Worm (Caenorhabditis elegans) whole organism, young adult: ENCODE data around the gene cat-1.
A peak's percentile ranks its signal among the peaks of the same experiment; 100 is the strongest.

ENCODE experiments used
- B0035.1 ChIP-seq: sonication (generic microtip); optimal IDR thresholded peaks from 2 replicates; lab custom pipeline; 2016; ENCODE audit warnings: missing genetic modification characterization, mild to moderate bottlenecking, missing compliant biosample characterization, missing genotype, missing genetic modification reagents
- B0336.3 ChIP-seq: fragments of 200-800 bp; sonication (Bioruptor generic); IDR thresholded peaks from 2 replicates; pipeline ENCODE4 v1.3.6; 2022; ENCODE audit warnings: missing genetic modification characterization, missing compliant biosample characterization
- C17E4.6 ChIP-seq: fragments of 200-800 bp; sonication (Bioruptor generic); IDR thresholded peaks from 2 replicates; pipeline ENCODE4 v1.3.6; 2022; ENCODE audit warnings: missing genetic modification reagents, missing genetic modification characterization, missing compliant biosample characterization
- D2030.7 ChIP-seq: fragments of 200-800 bp; sonication (Bioruptor generic); IDR thresholded peaks from 2 replicates; pipeline ENCODE4 v1.3.6; 2022; ENCODE audit warnings: missing genetic modification reagents, missing genetic modification characterization, missing compliant biosample characterization
- F22D6.2 ChIP-seq: sonication (generic microtip); optimal IDR thresholded peaks from 2 replicates; lab custom pipeline; 2016; ENCODE audit warnings: mild to moderate bottlenecking, missing genetic modification characterization, missing compliant biosample characterization
- F23B12.7 ChIP-seq: sonication (generic microtip); optimal IDR thresholded peaks from 2 replicates; lab custom pipeline; 2017; ENCODE audit warnings: missing genetic modification characterization, mild to moderate bottlenecking, missing compliant biosample characterization, antibody characterized with exemption, moderate library complexity; ENCODE audit not compliant: insufficient read depth
- F39B2.1 ChIP-seq: fragments of 200-800 bp; sonication (Bioruptor generic); IDR thresholded peaks from 2 replicates; pipeline ENCODE4 v1.3.6; 2022; ENCODE audit warnings: missing genetic modification reagents, missing genetic modification characterization, missing compliant biosample characterization
- F49E8.2 ChIP-seq: sonication (generic microtip); optimal IDR thresholded peaks from 3 replicates; lab custom pipeline; 2017; ENCODE audit warnings: missing genetic modification characterization, mild to moderate bottlenecking, missing compliant biosample characterization, antibody characterized with exemption, moderate library complexity; ENCODE audit not compliant: insufficient read depth
- F52B5.7 ChIP-seq: sonication (generic microtip); optimal IDR thresholded peaks from 2 replicates; lab custom pipeline; 2016; ENCODE audit warnings: mild to moderate bottlenecking, missing genetic modification characterization, missing compliant biosample characterization
- F55B11.4 ChIP-seq: sonication (generic microtip); optimal IDR thresholded peaks from 2 replicates; lab custom pipeline; 2016; ENCODE audit warnings: missing compliant biosample characterization, missing genetic modification characterization, borderline replicate concordance; ENCODE audit not compliant: insufficient read depth
- Y56A3A.18 ChIP-seq: fragments of 200-800 bp; sonication (Bioruptor generic); IDR thresholded peaks from 2 replicates; pipeline ENCODE4 v1.3.6; 2022; ENCODE audit warnings: missing genetic modification reagents, missing genetic modification characterization, missing compliant biosample characterization
- Y79H2A.3 ChIP-seq: fragments of 200-800 bp; sonication (Bioruptor generic); conservative IDR thresholded peaks from 2 replicates; pipeline ENCODE4 v1.3.6; 2022; ENCODE audit warnings: missing genetic modification reagents, missing genetic modification characterization, missing compliant biosample characterization
- Y95B8A.8 ChIP-seq: fragments of 200-800 bp; sonication (Bioruptor generic); IDR thresholded peaks from 2 replicates; pipeline ENCODE4 v1.3.6; 2022; ENCODE audit warnings: missing genetic modification reagents, missing genetic modification characterization, missing compliant biosample characterization
- akir-1 ChIP-seq: fragments of 200-800 bp; sonication (Bioruptor generic); optimal IDR thresholded peaks from 2 replicates; lab custom pipeline; 2018; ENCODE audit warnings: mild to moderate bottlenecking, missing genetic modification characterization, moderate library complexity, missing compliant biosample characterization
- atf-7 ChIP-seq: sonication (generic microtip); optimal IDR thresholded peaks from 2 replicates; lab custom pipeline; 2017; ENCODE audit warnings: mild to moderate bottlenecking, missing genetic modification characterization, missing compliant biosample characterization
- attf-3 ChIP-seq: fragments of 200-800 bp; sonication (Bioruptor generic); conservative IDR thresholded peaks from 2 replicates; pipeline ENCODE4 v1.3.6; 2022; ENCODE audit warnings: missing genetic modification reagents, missing genetic modification characterization, missing compliant biosample characterization
- attf-5 ChIP-seq: fragments of 200-800 bp; sonication (Bioruptor generic); optimal IDR thresholded peaks from 2 replicates; lab custom pipeline; 2018; ENCODE audit warnings: mild to moderate bottlenecking, missing genetic modification characterization, missing compliant biosample characterization
- bed-2 ChIP-seq: fragments of 200-800 bp; sonication (Bioruptor generic); IDR thresholded peaks from 2 replicates; pipeline ENCODE4 v1.3.6; 2022; ENCODE audit warnings: missing genetic modification reagents, missing genetic modification characterization, missing compliant biosample characterization
- cebp-1 ChIP-seq, 2 experiments: fragments of 200-800 bp in 1 of 2; sonication (Bioruptor generic) in 1 of 2; sonication (generic microtip) in 1 of 2; IDR thresholded peaks in 1 of 2; optimal IDR thresholded peaks in 1 of 2; 2 replicates each; pipeline versions ENCODE4 v1.3.6 to Lab custom; 2017 to 2022; ENCODE audit warnings: missing compliant biosample characterization in 2 of 2, missing genetic modification characterization in 2 of 2, mild to moderate bottlenecking in 1 of 2, missing genetic modification reagents in 1 of 2, moderate library complexity in 1 of 2
- die-1 ChIP-seq: sonication (generic microtip); optimal IDR thresholded peaks from 2 replicates; lab custom pipeline; 2016; ENCODE audit warnings: missing genotype, mild to moderate bottlenecking, missing genetic modification characterization, missing compliant biosample characterization
- dpff-1 ChIP-seq: sonication (generic microtip); optimal IDR thresholded peaks from 2 replicates; lab custom pipeline; 2017; ENCODE audit warnings: mild to moderate bottlenecking, missing genetic modification characterization, missing compliant biosample characterization
- egrh-3 ChIP-seq: fragments of 200-800 bp; sonication (Bioruptor generic); IDR thresholded peaks from 2 replicates; pipeline ENCODE4 v1.3.6; 2022; ENCODE audit warnings: missing genetic modification reagents, missing genetic modification characterization, missing compliant biosample characterization
- ets-4 ChIP-seq: fragments of 200-800 bp; sonication (Bioruptor generic); optimal IDR thresholded peaks from 2 replicates; lab custom pipeline; 2018; ENCODE audit warnings: mild to moderate bottlenecking, missing genetic modification characterization, missing compliant biosample characterization
- fkh-3 ChIP-seq: sonication (generic microtip); optimal IDR thresholded peaks from 2 replicates; lab custom pipeline; 2016; ENCODE audit warnings: mild to moderate bottlenecking, missing genetic modification characterization, missing compliant biosample characterization
- gei-17 ChIP-seq: fragments of 200-800 bp; sonication (Bioruptor generic); optimal IDR thresholded peaks from 2 replicates; lab custom pipeline; 2018; ENCODE audit warnings: mild to moderate bottlenecking, missing genetic modification characterization, missing compliant biosample characterization
- him-1 ChIP-seq: sonication (generic microtip); optimal IDR thresholded peaks from 2 replicates; lab custom pipeline; 2016; ENCODE audit warnings: missing genotype, missing genetic modification reagents, missing genetic modification characterization, missing compliant biosample characterization
- hlh-26 ChIP-seq: fragments of 200-800 bp; sonication (Bioruptor generic); conservative IDR thresholded peaks from 2 replicates; pipeline ENCODE4 v1.3.6; 2022; ENCODE audit warnings: missing genetic modification reagents, missing genetic modification characterization, missing compliant biosample characterization
- hrde-1 ChIP-seq: sonication (generic microtip); optimal IDR thresholded peaks from 2 replicates; lab custom pipeline; 2016; ENCODE audit warnings: missing genetic modification characterization, mild to moderate bottlenecking, missing compliant biosample characterization, moderate library complexity, missing genotype, missing genetic modification reagents, borderline replicate concordance
- let-607 ChIP-seq, 2 experiments: fragments of 200-800 bp in 1 of 2; sonication (Bioruptor generic) in 1 of 2; sonication (generic microtip) in 1 of 2; optimal IDR thresholded peaks; 2 replicates each; lab custom pipeline; 2016 to 2018; ENCODE audit warnings: mild to moderate bottlenecking in 2 of 2, missing compliant biosample characterization in 2 of 2, missing genetic modification characterization in 2 of 2, moderate library complexity in 2 of 2, missing genotype in 1 of 2
- lin-54 ChIP-seq: fragments of 200-800 bp; sonication (Bioruptor generic); optimal IDR thresholded peaks from 2 replicates; lab custom pipeline; 2018; ENCODE audit warnings: mild to moderate bottlenecking, missing genetic modification characterization, missing compliant biosample characterization
- lsy-27 ChIP-seq: sonication (generic microtip); optimal IDR thresholded peaks from 2 replicates; lab custom pipeline; 2017; ENCODE audit warnings: missing genetic modification characterization, mild to moderate bottlenecking, missing compliant biosample characterization, antibody characterized with exemption, missing genotype, borderline replicate concordance; ENCODE audit not compliant: insufficient read depth
- madf-10 ChIP-seq: sonication (generic microtip); optimal IDR thresholded peaks from 2 replicates; lab custom pipeline; 2016; ENCODE audit warnings: mild to moderate bottlenecking, missing genetic modification characterization, missing compliant biosample characterization
- mcd-1 ChIP-seq: fragments of 200-800 bp; sonication (Bioruptor generic); IDR thresholded peaks from 2 replicates; pipeline ENCODE4 v1.3.6; 2022; ENCODE audit warnings: missing genetic modification reagents, missing genetic modification characterization, missing compliant biosample characterization
- mel-28 ChIP-seq: sonication (generic microtip); optimal IDR thresholded peaks from 2 replicates; lab custom pipeline; 2016; ENCODE audit warnings: borderline replicate concordance, mild to moderate bottlenecking, missing genetic modification characterization, missing compliant biosample characterization
- mes-4 ChIP-seq: sonication (generic microtip); optimal IDR thresholded peaks from 2 replicates; lab custom pipeline; 2016; ENCODE audit warnings: missing genotype, missing genetic modification characterization, missing compliant biosample characterization
- nfya-2 ChIP-seq: fragments of 200-800 bp; sonication (Bioruptor generic); IDR thresholded peaks from 2 replicates; pipeline ENCODE4 v1.3.6; 2022; ENCODE audit warnings: missing genetic modification reagents, missing genetic modification characterization, missing compliant biosample characterization
- nfyb-1 ChIP-seq: fragments of 200-800 bp; sonication (Bioruptor generic); IDR thresholded peaks from 2 replicates; pipeline ENCODE4 v1.3.6; 2022; ENCODE audit warnings: missing genetic modification reagents, missing genetic modification characterization, missing compliant biosample characterization
- nhr-120 ChIP-seq: fragments of 200-800 bp; sonication (Bioruptor generic); IDR thresholded peaks from 2 replicates; pipeline ENCODE4 v1.3.6; 2022; ENCODE audit warnings: missing genetic modification characterization, missing compliant biosample characterization
- nhr-80 ChIP-seq: sonication (generic microtip); optimal IDR thresholded peaks from 2 replicates; lab custom pipeline; 2016; ENCODE audit warnings: missing genetic modification characterization, missing compliant biosample characterization
- somi-1 ChIP-seq: fragments of 200-800 bp; sonication (Bioruptor generic); optimal IDR thresholded peaks from 2 replicates; lab custom pipeline; 2018; ENCODE audit warnings: mild to moderate bottlenecking, missing genetic modification characterization, missing compliant biosample characterization
- tlf-1 ChIP-seq: fragments of 200-800 bp; sonication (Bioruptor generic); optimal IDR thresholded peaks from 2 replicates; lab custom pipeline; 2018; ENCODE audit warnings: mild to moderate bottlenecking, missing genetic modification characterization, missing compliant biosample characterization
- unc-130 ChIP-seq: sonication (generic microtip); optimal IDR thresholded peaks from 2 replicates; lab custom pipeline; 2016; ENCODE audit warnings: missing genetic modification reagents, missing genetic modification characterization, missing compliant biosample characterization
- ztf-18 ChIP-seq: sonication (generic microtip); optimal IDR thresholded peaks from 2 replicates; lab custom pipeline; 2016; ENCODE audit warnings: missing genotype, mild to moderate bottlenecking, missing genetic modification characterization, missing compliant biosample characterization
- ztf-25 ChIP-seq: fragments of 200-800 bp; sonication (Bioruptor generic); IDR thresholded peaks from 2 replicates; pipeline ENCODE4 v1.3.6; 2022; ENCODE audit warnings: missing genetic modification reagents, missing genetic modification characterization, missing compliant biosample characterization

cat-1 gene

DNA sequence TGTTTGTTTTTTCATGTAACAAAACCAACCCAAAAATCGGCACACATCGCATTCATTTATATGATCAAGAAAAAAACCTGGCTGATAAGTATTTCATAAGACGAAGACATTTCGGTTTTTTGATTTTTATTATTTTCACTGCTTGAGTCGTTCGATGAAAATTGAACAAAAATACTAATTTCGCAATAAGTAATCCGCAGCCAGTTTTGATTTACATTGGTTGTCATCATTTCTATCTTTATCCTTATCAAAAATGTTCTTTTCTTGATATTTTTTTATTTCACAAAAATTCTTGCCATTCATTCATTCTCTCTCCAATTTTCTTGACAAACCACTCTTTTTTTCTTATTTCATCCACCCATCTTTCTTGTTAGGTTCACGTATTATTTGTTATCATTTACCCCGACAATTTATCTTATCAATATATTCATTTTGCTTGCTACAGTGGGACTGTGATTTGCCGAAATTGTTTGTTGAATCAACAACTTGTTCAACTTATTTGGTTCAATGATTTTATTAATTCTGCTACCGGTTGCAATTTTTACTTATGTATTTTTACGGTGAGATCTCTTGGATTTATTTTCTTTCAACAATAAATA, 3.6 kb upstream of the cat-1 start, which contains the start of gene cyp-43A1:
Gene cyp-43A1, plus strand, starts transcription at position 446 of the 599 bp plus-strand sequence.
- TF ChIP-seq nhr-80 (tag; lab: Kevin White, UChicago) (peak; percentile 58), cebp-1 (GFP tag; IDR thresholded peaks at IDR 0.05; lab: Robert Waterston, UW) (peak; percentile 71), cebp-1 (tag; optimal IDR thresholded peaks at IDR 0.05; lab: Kevin White, UChicago) (peak; percentile 90), F23B12.7 (tag; lab: Kevin White, UChicago) (no peak)
- TF ChIP-seq, all 124 proteins: peak for 2

DNA sequence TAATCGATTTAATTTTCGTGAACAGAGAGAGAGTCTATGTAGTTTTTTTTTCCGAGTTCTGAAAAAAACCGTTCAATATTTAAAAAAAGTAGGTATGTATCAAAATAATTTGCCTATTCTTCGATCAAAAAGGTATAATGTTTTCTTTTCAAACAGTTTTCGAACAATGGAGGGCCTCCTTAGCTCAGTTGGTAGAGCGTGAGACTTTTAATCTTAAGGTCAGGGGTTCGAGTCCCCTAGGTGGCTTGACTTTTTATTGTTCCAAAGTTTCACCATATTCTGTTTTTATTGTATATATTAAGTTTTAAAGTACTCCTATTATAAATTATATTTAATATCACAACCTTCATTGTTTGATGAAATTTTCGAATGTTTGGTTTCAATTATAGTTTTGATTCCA, 2.9 kb upstream of the cat-1 start:
- TF ChIP-seq attf-5 (GFP tag; lab: Kevin White, UChicago) (peak; percentile 68), F52B5.7 (tag; lab: Kevin White, UChicago) (no peak), mel-28 (tag; lab: Kevin White, UChicago) (no peak), lin-54 (peak; percentile 44), atf-7 (tag; lab: Kevin White, UChicago) (peak; percentile 8), F22D6.2 (no peak), let-607 (tag; optimal IDR thresholded peaks at IDR 0.05; lab: Kevin White, UChicago) (peak; percentile 49 to 63), lsy-27 (peak; percentile 5), somi-1 (GFP tag; lab: Kevin White, UChicago) (no peak), him-1 (tag; lab: Kevin White, UChicago) (peak; percentile 97), Y79H2A.3 (GFP tag; lab: Robert Waterston, UW) (0 out of 2 replicates have a peak, but pooled peaks have one; percentile 35), nfyb-1 (GFP tag; lab: Robert Waterston, UW) (peak; percentile 78; the same call in 1 of the 2 replicates), madf-10 (peak; percentile 66), nhr-120 (GFP tag; lab: Robert Waterston, UW) (no peak), C17E4.6 (no peak), B0035.1 (tag; lab: Kevin White, UChicago) (peak; percentile 55), F55B11.4 (no peak), B0336.3 (no peak), nfya-2 (GFP tag; lab: Robert Waterston, UW) (no peak), D2030.7 (GFP tag; lab: Robert Waterston, UW) (peak; percentile 87), bed-2 (GFP tag; lab: Robert Waterston, UW) (no peak), attf-3 (GFP tag; lab: Robert Waterston, UW) (no peak), unc-130 (GFP tag; lab: Kevin White, UChicago) (peak; percentile 73), F39B2.1 (GFP tag; lab: Robert Waterston, UW) (no peak), die-1 (peak; percentile 95), F49E8.2 (tag; lab: Kevin White, UChicago) (peak; percentile 15), ztf-18 (peak; percentile 80), gei-17 (no peak), hlh-26 (GFP tag; lab: Robert Waterston, UW) (no peak), ztf-25 (GFP tag; lab: Robert Waterston, UW) (peak; percentile 92), tlf-1 (peak; percentile 17), mes-4 (tag; lab: Kevin White, UChicago) (peak; percentile 71), Y95B8A.8 (no peak), hrde-1 (peak; percentile 76), akir-1 (GFP tag; lab: Kevin White, UChicago) (no peak), nhr-80 (tag; lab: Kevin White, UChicago) (peak; percentile 19), egrh-3 (no peak), ets-4 (GFP tag; lab: Kevin White, UChicago) (no peak), Y56A3A.18 (peak; percentile 73; the same call in 1 of the 2 replicates), fkh-3 (tag; lab: Kevin White, UChicago) (no peak), mcd-1 (GFP tag; lab: Robert Waterston, UW) (no peak; the same call in 1 of the 2 replicates), dpff-1 (tag; lab: Kevin White, UChicago) (no peak)
